Fruit fly (Drosophila melanogaster): ENCODE data around the gene Ir68a.

Gene Ir68a

dm6 chr3L:11214406-11215243 is 21.4 kb downstream of the Ir68a start, which contains the start of gene CG42671 (continued):
- peak; percentile 14 for TF ChIP-seq Dek (tag; optimal IDR thresholded peaks at IDR 0.05)
- peak; percentile 86 for TF ChIP-seq CG7928 (GFP tag; optimal IDR thresholded peaks at IDR 0.05)
- no peak for TF ChIP-seq danr (GFP tag; IDR thresholded peaks at IDR 0.05)
- TF ChIP-seq scrt (GFP tag; optimal IDR thresholded peaks at IDR 0.05) = peak; percentile 28
- TF ChIP-seq pzg (GFP tag; optimal IDR thresholded peaks at IDR 0.05) = peak; percentile 39
- peak; percentile 63; the same call in 2 of the 4 replicates for TF ChIP-seq chinmo (GFP tag; IDR thresholded peaks at IDR 0.05; ENCODE audit: partially characterized antibody)
- TF ChIP-seq yki (optimal IDR thresholded peaks at IDR 0.05) = peak; percentile 8
- peak; percentile 6 for TF ChIP-seq stwl (tag; optimal IDR thresholded peaks at IDR 0.05)
- no peak for TF ChIP-seq Doc2 (GFP tag; IDR thresholded peaks at IDR 0.05)
- TF ChIP-seq HLHmδ (GFP tag; optimal IDR thresholded peaks at IDR 0.05) = no peak
- no peak for TF ChIP-seq Fer3 (tag; optimal IDR thresholded peaks at IDR 0.05)
- TF ChIP-seq ewg (GFP tag; optimal IDR thresholded peaks at IDR 0.05) = peak; percentile 19
- TF ChIP-seq Chrac-16 (GFP tag; optimal IDR thresholded peaks at IDR 0.05) = no peak
- TF ChIP-seq CG32767 (GFP tag; IDR thresholded peaks at IDR 0.05) = no peak
- TF ChIP-seq Rfx (GFP tag; IDR thresholded peaks at IDR 0.05) = 0 out of 2 replicates have a peak, but pooled peaks have one; percentile 19
- TF ChIP-seq insv (GFP tag; optimal IDR thresholded peaks at IDR 0.05) = peak in 1 of 2 experiments; percentile 92
- 0 out of 3 replicates have a peak, but pooled peaks have one; percentile 13 for TF ChIP-seq CG34422 (GFP tag; IDR thresholded peaks at IDR 0.05)
- TF ChIP-seq rib (GFP tag; IDR thresholded peaks at IDR 0.05) = peak; percentile 71
- no peak for TF ChIP-seq chn (GFP tag; optimal IDR thresholded peaks at IDR 0.05)
- TF ChIP-seq Ets97D (GFP tag; optimal IDR thresholded peaks at IDR 0.05) = peak; percentile 56
- no peak for TF ChIP-seq bigmax (GFP tag; optimal IDR thresholded peaks at IDR 0.05)
- peak; percentile 52 for TF ChIP-seq CG12659 (GFP tag; optimal IDR thresholded peaks at IDR 0.05)
- peak; percentile 48 for TF ChIP-seq CG9797 (GFP tag; optimal IDR thresholded peaks at IDR 0.05)
- TF ChIP-seq row (GFP tag; IDR thresholded peaks at IDR 0.05) = peak; percentile 40; the same call in 1 of the 3 replicates
- 0 out of 2 replicates have a peak, but pooled peaks have one; percentile 18 for TF ChIP-seq hbn (GFP tag; IDR thresholded peaks at IDR 0.05; ENCODE audit: partially characterized antibody)
- TF ChIP-seq GATAe (GFP tag; conservative IDR thresholded peaks at IDR 0.05) = no peak
- no peak for TF ChIP-seq CG8388 (GFP tag; optimal IDR thresholded peaks at IDR 0.05)
- TF ChIP-seq Vsx1 (GFP tag; optimal IDR thresholded peaks at IDR 0.05) = peak; percentile 93
- peak in 1 of 2 experiments; percentile 95 for TF ChIP-seq Pdp1 (GFP tag; optimal IDR thresholded peaks at IDR 0.05)
- no peak for TF ChIP-seq Dref (GFP tag; IDR thresholded peaks at IDR 0.05)
- TF ChIP-seq CG7839 (tag; optimal IDR thresholded peaks at IDR 0.05) = peak; percentile 27
- TF ChIP-seq PHDP (tag; optimal IDR thresholded peaks at IDR 0.05) = peak; percentile 32
- no peak for TF ChIP-seq peb (GFP tag; IDR thresholded peaks at IDR 0.05)
- peak; percentile 12 for TF ChIP-seq CG15269 (tag; optimal IDR thresholded peaks at IDR 0.05)
- TF ChIP-seq Med (GFP tag) = peak; percentile 38
- no peak for TF ChIP-seq mld (GFP tag; IDR thresholded peaks at IDR 0.05; ENCODE audit: partially characterized antibody)
- TF ChIP-seq CG9876 (GFP tag; optimal IDR thresholded peaks at IDR 0.05) = no peak
- TF ChIP-seq unc-4 (GFP tag; IDR thresholded peaks at IDR 0.05; ENCODE audit: partially characterized antibody) = 0 out of 2 replicates have a peak, but pooled peaks have one; percentile 17
- TF ChIP-seq CG13424 (tag; optimal IDR thresholded peaks at IDR 0.05) = peak; percentile 3
- TF ChIP-seq CG1647 (GFP tag; optimal IDR thresholded peaks at IDR 0.05) = no peak
- TF ChIP-seq MESR4 (GFP tag; optimal IDR thresholded peaks at IDR 0.05) = peak; percentile 8
- no peak for TF ChIP-seq Atf-2 (GFP tag; optimal IDR thresholded peaks at IDR 0.05)
- TF ChIP-seq trem (tag; optimal IDR thresholded peaks at IDR 0.05) = peak; percentile 43
- TF ChIP-seq Dp (GFP tag; optimal IDR thresholded peaks at IDR 0.05) = peak; percentile 60
- peak; percentile 66 for TF ChIP-seq CG14710 (tag; optimal IDR thresholded peaks at IDR 0.05)
- peak; percentile 96 for TF ChIP-seq kah (GFP tag; optimal IDR thresholded peaks at IDR 0.05)
- TF ChIP-seq nerfin-1 (tag; optimal IDR thresholded peaks at IDR 0.05) = peak; percentile 95

Data from whole organism, embryonic.